Worm (Caenorhabditis elegans): ENCODE measurements around the gene dyf-4.

DNA sequence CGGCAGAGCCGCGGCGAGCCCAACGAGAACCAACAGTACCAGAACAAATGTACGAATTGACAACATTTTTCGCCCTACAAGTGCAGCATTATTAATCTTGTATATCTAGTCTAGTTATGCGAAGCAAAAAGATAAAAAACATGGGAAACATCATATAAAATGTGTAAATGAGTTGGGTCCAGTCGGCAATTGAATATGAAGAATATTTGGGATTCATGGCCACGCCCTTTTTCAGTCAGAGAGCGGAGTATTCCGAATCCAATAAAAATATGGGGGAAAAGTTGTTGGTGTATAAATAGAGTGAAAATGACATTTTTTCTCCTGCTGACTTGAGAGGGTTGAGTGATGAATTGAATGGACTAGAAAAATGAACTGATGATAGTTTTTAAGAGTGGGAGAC lies 19.4 kb downstream of the dyf-4 start, which contains the start of gene nlp-46:
- TF ChIP-seq lin-39 (tag; optimal IDR thresholded peaks at IDR 0.05) (no peak), rnt-1 (tag; optimal IDR thresholded peaks at IDR 0.05) (no peak), blmp-1 (tag; optimal IDR thresholded peaks at IDR 0.05) (no peak), nhr-19 (GFP tag; conservative IDR thresholded peaks at IDR 0.05) (no peak), nhr-90 (tag; optimal IDR thresholded peaks at IDR 0.05; ENCODE audit: poor library complexity) (no peak), aly-2 (tag; optimal IDR thresholded peaks at IDR 0.05) (no peak)
